Worm (Caenorhabditis elegans) whole organism, young adult: ENCODE results near the gene nsph-4.3.

ENCODE experiments used
- B0035.1 ChIP-seq: sonication (generic microtip); optimal IDR thresholded peaks from 2 replicates; lab custom pipeline; 2016; ENCODE audit warnings: missing genetic modification characterization, mild to moderate bottlenecking, missing compliant biosample characterization, missing genotype, missing genetic modification reagents
- B0261.1 ChIP-seq: sonication (generic microtip); optimal IDR thresholded peaks from 2 replicates; lab custom pipeline; 2016; ENCODE audit warnings: mild to moderate bottlenecking, missing genetic modification characterization, moderate library complexity, missing compliant biosample characterization
- C06A6.2 ChIP-seq: fragments of 200-800 bp; sonication (Bioruptor generic); conservative IDR thresholded peaks from 2 replicates; pipeline ENCODE4 v1.3.6; 2022; ENCODE audit warnings: missing genetic modification characterization, missing compliant biosample characterization
- C17E4.6 ChIP-seq: fragments of 200-800 bp; sonication (Bioruptor generic); IDR thresholded peaks from 2 replicates; pipeline ENCODE4 v1.3.6; 2022; ENCODE audit warnings: missing genetic modification reagents, missing genetic modification characterization, missing compliant biosample characterization
- F10E7.11 ChIP-seq: sonication (generic microtip); optimal IDR thresholded peaks from 2 replicates; lab custom pipeline; 2017; ENCODE audit warnings: mild to moderate bottlenecking, missing genetic modification characterization, moderate library complexity, missing compliant biosample characterization
- F22D6.2 ChIP-seq: sonication (generic microtip); optimal IDR thresholded peaks from 2 replicates; lab custom pipeline; 2016; ENCODE audit warnings: mild to moderate bottlenecking, missing genetic modification characterization, missing compliant biosample characterization
- F33H1.4 ChIP-seq: fragments of 200-800 bp; sonication (Bioruptor generic); IDR thresholded peaks from 2 replicates; pipeline ENCODE4 v1.3.6; 2022; ENCODE audit warnings: missing genetic modification reagents, missing genetic modification characterization, missing compliant biosample characterization
- F49E8.2 ChIP-seq: sonication (generic microtip); optimal IDR thresholded peaks from 3 replicates; lab custom pipeline; 2017; ENCODE audit warnings: missing genetic modification characterization, mild to moderate bottlenecking, missing compliant biosample characterization, antibody characterized with exemption, moderate library complexity; ENCODE audit not compliant: insufficient read depth
- F55B11.4 ChIP-seq: sonication (generic microtip); optimal IDR thresholded peaks from 2 replicates; lab custom pipeline; 2016; ENCODE audit warnings: missing compliant biosample characterization, missing genetic modification characterization, borderline replicate concordance; ENCODE audit not compliant: insufficient read depth
- F57C9.4 ChIP-seq: sonication (generic microtip); optimal IDR thresholded peaks from 2 replicates; lab custom pipeline; 2017; ENCODE audit warnings: mild to moderate bottlenecking, missing genetic modification characterization, missing compliant biosample characterization
- Y53F4B.3 ChIP-seq: fragments of 200-800 bp; sonication (Bioruptor generic); IDR thresholded peaks from 2 replicates; pipeline ENCODE4 v1.3.6; 2022; ENCODE audit warnings: missing genetic modification reagents, missing genetic modification characterization, missing compliant biosample characterization
- Y53G8AR.9 ChIP-seq: fragments of 200-800 bp; sonication (Bioruptor generic); conservative IDR thresholded peaks from 2 replicates; pipeline ENCODE4 v1.3.6; 2022; ENCODE audit warnings: missing genetic modification reagents, missing genetic modification characterization, missing compliant biosample characterization
- Y56A3A.18 ChIP-seq: fragments of 200-800 bp; sonication (Bioruptor generic); IDR thresholded peaks from 2 replicates; pipeline ENCODE4 v1.3.6; 2022; ENCODE audit warnings: missing genetic modification reagents, missing genetic modification characterization, missing compliant biosample characterization
- Y95B8A.8 ChIP-seq: fragments of 200-800 bp; sonication (Bioruptor generic); IDR thresholded peaks from 2 replicates; pipeline ENCODE4 v1.3.6; 2022; ENCODE audit warnings: missing genetic modification reagents, missing genetic modification characterization, missing compliant biosample characterization
- aptf-3 ChIP-seq: fragments of 200-800 bp; sonication (Bioruptor generic); IDR thresholded peaks from 2 replicates; pipeline ENCODE4 v1.3.6; 2022; ENCODE audit warnings: missing genetic modification characterization, missing compliant biosample characterization
- attf-3 ChIP-seq: fragments of 200-800 bp; sonication (Bioruptor generic); conservative IDR thresholded peaks from 2 replicates; pipeline ENCODE4 v1.3.6; 2022; ENCODE audit warnings: missing genetic modification reagents, missing genetic modification characterization, missing compliant biosample characterization
- attf-5 ChIP-seq: fragments of 200-800 bp; sonication (Bioruptor generic); optimal IDR thresholded peaks from 2 replicates; lab custom pipeline; 2018; ENCODE audit warnings: mild to moderate bottlenecking, missing genetic modification characterization, missing compliant biosample characterization
- ceh-100 ChIP-seq: fragments of 200-800 bp; sonication (Bioruptor generic); IDR thresholded peaks from 2 replicates; pipeline ENCODE4 v1.3.6; 2022; ENCODE audit warnings: missing genetic modification reagents, missing genetic modification characterization, missing compliant biosample characterization
- ceh-27 ChIP-seq: fragments of 200-800 bp; sonication (Bioruptor generic); optimal IDR thresholded peaks from 2 replicates; lab custom pipeline; 2018; ENCODE audit warnings: mild to moderate bottlenecking, missing genetic modification characterization, moderate library complexity, missing compliant biosample characterization
- ceh-58 ChIP-seq: fragments of 200-800 bp; sonication (Bioruptor generic); IDR thresholded peaks from 2 replicates; pipeline ENCODE4 v1.3.6; 2022; ENCODE audit warnings: missing genetic modification characterization, missing compliant biosample characterization
- ceh-79 ChIP-seq: sonication (generic microtip); optimal IDR thresholded peaks from 2 replicates; lab custom pipeline; 2017; ENCODE audit warnings: mild to moderate bottlenecking, missing genetic modification characterization, missing compliant biosample characterization
- chd-7 ChIP-seq: sonication (generic microtip); optimal IDR thresholded peaks from 2 replicates; lab custom pipeline; 2016; ENCODE audit warnings: mild to moderate bottlenecking, missing genetic modification characterization, moderate library complexity, missing compliant biosample characterization
- die-1 ChIP-seq: sonication (generic microtip); optimal IDR thresholded peaks from 2 replicates; lab custom pipeline; 2016; ENCODE audit warnings: missing genotype, mild to moderate bottlenecking, missing genetic modification characterization, missing compliant biosample characterization
- dox-1 ChIP-seq: fragments of 200-800 bp; sonication (Bioruptor generic); IDR thresholded peaks from 2 replicates; pipeline ENCODE4 v1.3.6; 2022; ENCODE audit warnings: missing genetic modification reagents, missing genetic modification characterization, missing compliant biosample characterization
- egrh-3 ChIP-seq: fragments of 200-800 bp; sonication (Bioruptor generic); IDR thresholded peaks from 2 replicates; pipeline ENCODE4 v1.3.6; 2022; ENCODE audit warnings: missing genetic modification reagents, missing genetic modification characterization, missing compliant biosample characterization
- ekl-4 ChIP-seq: fragments of 200-800 bp; sonication (Bioruptor generic); IDR thresholded peaks from 2 replicates; pipeline ENCODE4 v1.3.6; 2022; ENCODE audit warnings: missing genetic modification reagents, missing genetic modification characterization, missing compliant biosample characterization
- gei-17 ChIP-seq: fragments of 200-800 bp; sonication (Bioruptor generic); optimal IDR thresholded peaks from 2 replicates; lab custom pipeline; 2018; ENCODE audit warnings: mild to moderate bottlenecking, missing genetic modification characterization, missing compliant biosample characterization
- hmg-20 ChIP-seq: fragments of 200-800 bp; sonication (Bioruptor generic); IDR thresholded peaks from 2 replicates; pipeline ENCODE4 v1.3.6; 2022; ENCODE audit warnings: missing genetic modification reagents, missing genetic modification characterization, missing compliant biosample characterization
- let-526 ChIP-seq: fragments of 200-800 bp; sonication (Bioruptor generic); IDR thresholded peaks from 2 replicates; pipeline ENCODE4 v1.3.6; 2022; ENCODE audit warnings: missing genetic modification reagents, missing genetic modification characterization, missing compliant biosample characterization
- lin-26 ChIP-seq: fragments of 200-800 bp; sonication (Bioruptor generic); IDR thresholded peaks from 2 replicates; pipeline ENCODE4 v1.3.6; 2022; ENCODE audit warnings: missing genetic modification reagents, missing genetic modification characterization, missing compliant biosample characterization
- lin-40 ChIP-seq: sonication (generic microtip); optimal IDR thresholded peaks from 2 replicates; lab custom pipeline; 2016; ENCODE audit warnings: missing genetic modification characterization, mild to moderate bottlenecking, missing compliant biosample characterization, missing genotype, missing genetic modification reagents
- lin-54 ChIP-seq: fragments of 200-800 bp; sonication (Bioruptor generic); optimal IDR thresholded peaks from 2 replicates; lab custom pipeline; 2018; ENCODE audit warnings: mild to moderate bottlenecking, missing genetic modification characterization, missing compliant biosample characterization
- lsl-1 ChIP-seq: fragments of 200-800 bp; sonication (Bioruptor generic); optimal IDR thresholded peaks from 2 replicates; lab custom pipeline; 2018; ENCODE audit warnings: mild to moderate bottlenecking, missing genetic modification characterization, moderate library complexity, missing compliant biosample characterization
- lsy-27 ChIP-seq: sonication (generic microtip); optimal IDR thresholded peaks from 2 replicates; lab custom pipeline; 2017; ENCODE audit warnings: missing genetic modification characterization, mild to moderate bottlenecking, missing compliant biosample characterization, antibody characterized with exemption, missing genotype, borderline replicate concordance; ENCODE audit not compliant: insufficient read depth
- madf-10 ChIP-seq: sonication (generic microtip); optimal IDR thresholded peaks from 2 replicates; lab custom pipeline; 2016; ENCODE audit warnings: mild to moderate bottlenecking, missing genetic modification characterization, missing compliant biosample characterization
- madf-6 ChIP-seq: fragments of 200-800 bp; sonication (Bioruptor generic); IDR thresholded peaks from 2 replicates; pipeline ENCODE4 v1.3.6; 2022; ENCODE audit warnings: missing genetic modification reagents, missing genetic modification characterization, missing compliant biosample characterization
- mel-28 ChIP-seq: sonication (generic microtip); optimal IDR thresholded peaks from 2 replicates; lab custom pipeline; 2016; ENCODE audit warnings: borderline replicate concordance, mild to moderate bottlenecking, missing genetic modification characterization, missing compliant biosample characterization
- nhr-27 ChIP-seq: fragments of 200-800 bp; sonication (Bioruptor generic); optimal IDR thresholded peaks from 2 replicates; lab custom pipeline; 2018; ENCODE audit warnings: mild to moderate bottlenecking, missing genetic modification characterization, moderate library complexity, missing compliant biosample characterization
- pbrm-1 ChIP-seq: fragments of 200-800 bp; sonication (Bioruptor generic); IDR thresholded peaks from 2 replicates; pipeline ENCODE4 v1.3.6; 2022; ENCODE audit warnings: missing genetic modification reagents, missing genetic modification characterization, missing compliant biosample characterization
- rec-8 ChIP-seq, 2 experiments: sonication (generic microtip); optimal IDR thresholded peaks; 2 replicates each; lab custom pipeline; 2016; ENCODE audit warnings: mild to moderate bottlenecking in 2 of 2, missing genetic modification characterization in 2 of 2, missing genetic modification reagents in 2 of 2, missing genotype in 2 of 2, missing biosample characterization in 1 of 2, missing compliant biosample characterization in 1 of 2, moderate library complexity in 1 of 2
- rpc-1 ChIP-seq, 2 experiments: fragments of 150-350 bp in 1 of 2; sonication (generic microtip) in 1 of 2; optimal IDR thresholded peaks; 2 replicates each; lab custom pipeline; 2014 to 2018; ENCODE audit warnings: missing biosample characterization in 1 of 2, missing genetic modification characterization in 1 of 2, missing genetic modification reagents in 1 of 2, missing genotype in 1 of 2
- sptf-2 ChIP-seq: fragments of 200-800 bp; sonication (Bioruptor generic); optimal IDR thresholded peaks from 2 replicates; lab custom pipeline; 2018; ENCODE audit warnings: mild to moderate bottlenecking, missing genetic modification characterization, missing compliant biosample characterization
- tlf-1 ChIP-seq: fragments of 200-800 bp; sonication (Bioruptor generic); optimal IDR thresholded peaks from 2 replicates; lab custom pipeline; 2018; ENCODE audit warnings: mild to moderate bottlenecking, missing genetic modification characterization, missing compliant biosample characterization
- unc-130 ChIP-seq: sonication (generic microtip); optimal IDR thresholded peaks from 2 replicates; lab custom pipeline; 2016; ENCODE audit warnings: missing genetic modification reagents, missing genetic modification characterization, missing compliant biosample characterization
- xnd-1 ChIP-seq: sonication (generic microtip); optimal IDR thresholded peaks from 2 replicates; lab custom pipeline; 2016; ENCODE audit warnings: missing genotype, missing genetic modification reagents, missing genetic modification characterization, missing compliant biosample characterization
- zim-3 ChIP-seq: sonication (generic microtip); optimal IDR thresholded peaks from 2 replicates; lab custom pipeline; 2017; ENCODE audit warnings: mild to moderate bottlenecking, missing genetic modification characterization, moderate library complexity, missing compliant biosample characterization
- ztf-18 ChIP-seq: sonication (generic microtip); optimal IDR thresholded peaks from 2 replicates; lab custom pipeline; 2016; ENCODE audit warnings: missing genotype, mild to moderate bottlenecking, missing genetic modification characterization, missing compliant biosample characterization

nsph-4.3 gene

ce11 chrIII:7642015-7642414 lies 32.9 kb upstream of the nsph-4.3 start (continued):
- TF ChIP-seq gei-17 (no peak), egrh-3 (GFP tag; lab: Robert Waterston, UW) (no peak), madf-10 (tag; lab: Kevin White, UChicago) (peak; percentile 5), dox-1 (GFP tag; lab: Robert Waterston, UW) (peak; percentile 29; the same call in 1 of the 2 replicates), ceh-100 (no peak; the same call in 1 of the 2 replicates), B0035.1 (no peak), Y95B8A.8 (GFP tag; lab: Robert Waterston, UW) (0 out of 2 replicates have a peak, but pooled peaks have one; percentile 61), lin-54 (GFP tag; lab: Kevin White, UChicago) (peak; percentile 20), Y53G8AR.9 (GFP tag; lab: Robert Waterston, UW) (peak; percentile 69; the same call in 1 of the 2 replicates), hmg-20 (GFP tag; lab: Robert Waterston, UW) (peak; percentile 65; the same call in 1 of the 2 replicates), F57C9.4 (no peak), madf-6 (peak; percentile 58), let-526 (0 out of 2 replicates have a peak, but pooled peaks have one; percentile 33), ceh-79 (tag; lab: Kevin White, UChicago) (no peak), F49E8.2 (tag; lab: Kevin White, UChicago) (peak; percentile 45), C17E4.6 (GFP tag; lab: Robert Waterston, UW) (0 out of 2 replicates have a peak, but pooled peaks have one; percentile 39), F33H1.4 (peak; percentile 16; the same call in 1 of the 2 replicates), ekl-4 (GFP tag; lab: Robert Waterston, UW) (0 out of 2 replicates have a peak, but pooled peaks have one; percentile 26), nhr-27 (no peak), ceh-27 (peak; percentile 34), pbrm-1 (GFP tag; lab: Robert Waterston, UW) (no peak), ceh-58 (GFP tag; lab: Robert Waterston, UW) (0 out of 2 replicates have a peak, but pooled peaks have one; percentile 60), mel-28 (tag; lab: Kevin White, UChicago) (no peak), rpc-1 (optimal IDR thresholded peaks at IDR 0.05; lab: Kevin White, UChicago) (peak; percentile 71), rpc-1 (tag; optimal IDR thresholded peaks at IDR 0.05; lab: Kevin White, UChicago) (peak; percentile 88), xnd-1 (tag; lab: Kevin White, UChicago) (no peak), F22D6.2 (tag; lab: Kevin White, UChicago) (no peak), B0261.1 (tag; lab: Kevin White, UChicago) (peak; percentile 72), C06A6.2 (GFP tag; lab: Robert Waterston, UW) (no peak), rec-8 (tag; optimal IDR thresholded peaks at IDR 0.05; lab: Kevin White, UChicago) (peak in 1 of 2 experiments; percentile 30), chd-7 (peak; percentile 3), attf-3 (GFP tag; lab: Robert Waterston, UW) (no peak), attf-5 (GFP tag; lab: Kevin White, UChicago) (peak; percentile 47), lin-40 (tag; lab: Kevin White, UChicago) (peak; percentile 42), aptf-3 (GFP tag; lab: Robert Waterston, UW) (peak; percentile 71; the same call in 1 of the 2 replicates), ztf-18 (peak; percentile 56), Y53F4B.3 (GFP tag; lab: Robert Waterston, UW) (no peak), die-1 (peak; percentile 38), F55B11.4 (tag; lab: Kevin White, UChicago) (no peak), lsl-1 (GFP tag; lab: Kevin White, UChicago) (peak; percentile 29), lsy-27 (tag; lab: Kevin White, UChicago) (peak; percentile 20), unc-130 (GFP tag; lab: Kevin White, UChicago) (no peak), zim-3 (tag; lab: Kevin White, UChicago) (peak; percentile 65), F10E7.11 (tag; lab: Kevin White, UChicago) (no peak), tlf-1 (no peak), lin-26 (GFP tag; lab: Robert Waterston, UW) (peak; percentile 77; the same call in 1 of the 2 replicates), sptf-2 (GFP tag; lab: Kevin White, UChicago) (no peak), Y56A3A.18 (GFP tag; lab: Robert Waterston, UW) (peak; percentile 80; the same call in 1 of the 2 replicates)
